Worm (Caenorhabditis elegans): Measurements from ENCODE around the gene F21A3.2.

F21A3.2 gene

ce11 chrV:15562541-15562940 lies 28.8 kb upstream of the F21A3.2 start:
- TF ChIP-seq unc-39 (tag; optimal IDR thresholded peaks at IDR 0.05) (no peak), ceh-82 (tag; optimal IDR thresholded peaks at IDR 0.05) (no peak), nfya-1 (tag; optimal IDR thresholded peaks at IDR 0.05; ENCODE audit: insufficient read depth) (peak; percentile 51)

ce11 chrV:15559729-15560128 lies 26.0 kb upstream of the F21A3.2 start:
- TF ChIP-seq elt-1 (tag; optimal IDR thresholded peaks at IDR 0.05), result peak; percentile 0
- TF ChIP-seq ceh-16 (tag; optimal IDR thresholded peaks at IDR 0.05), result no peak

- TF ChIP-seq jun-1 (tag; optimal IDR thresholded peaks at IDR 0.05) (no peak), nhr-12 (tag; optimal IDR thresholded peaks at IDR 0.05) (no peak), ceh-9 (tag; optimal IDR thresholded peaks at IDR 0.05) (no peak), nhr-67 (tag; optimal IDR thresholded peaks at IDR 0.05) (no peak), elt-3 (tag; optimal IDR thresholded peaks at IDR 0.05) (no peak)
Measured at ce11 chrV:15559047-15559446, 25.3 kb upstream of the F21A3.2 start, which contains the start of gene acr-18. Gene acr-18, minus strand, starts transcription at chrV:15559147.

ce11 chrV:15553869-15554268 lies 20.1 kb upstream of the F21A3.2 start:
- TF ChIP-seq nfya-1 (tag; optimal IDR thresholded peaks at IDR 0.05; ENCODE audit: insufficient read depth) (peak; percentile 38), hmg-11 (tag; optimal IDR thresholded peaks at IDR 0.05) (peak; percentile 43), nhr-43 (tag; optimal IDR thresholded peaks at IDR 0.05; ENCODE audit: poor library complexity, severe bottlenecking) (peak; percentile 20), pqm-1 (tag; optimal IDR thresholded peaks at IDR 0.05) (peak; percentile 16), elt-2 (tag; optimal IDR thresholded peaks at IDR 0.05) (peak; percentile 6), fkh-10 (GFP tag; optimal IDR thresholded peaks at IDR 0.05) (no peak), nhr-12 (tag; optimal IDR thresholded peaks at IDR 0.05) (no peak)

- TF ChIP-seq nfya-1 (tag; optimal IDR thresholded peaks at IDR 0.05; ENCODE audit: insufficient read depth) (peak; percentile 52), snpc-4 (tag; optimal IDR thresholded peaks at IDR 0.05) (peak; percentile 11), elt-2 (tag; optimal IDR thresholded peaks at IDR 0.05) (peak; percentile 26), skn-1 (tag; optimal IDR thresholded peaks at IDR 0.05) (peak; percentile 17), tbx-2 (tag; optimal IDR thresholded peaks at IDR 0.05) (peak; percentile 44), ZK546.5 (tag; optimal IDR thresholded peaks at IDR 0.05) (no peak), lin-39 (tag; optimal IDR thresholded peaks at IDR 0.05) (peak; percentile 25), pqm-1 (tag; optimal IDR thresholded peaks at IDR 0.05) (peak; percentile 10), ceh-28 (tag; optimal IDR thresholded peaks at IDR 0.05) (no peak), pha-4 (tag; optimal IDR thresholded peaks at IDR 0.05) (peak; percentile 44), aly-2 (tag; optimal IDR thresholded peaks at IDR 0.05) (no peak), nhr-12 (tag; optimal IDR thresholded peaks at IDR 0.05) (no peak), hmg-11 (tag; optimal IDR thresholded peaks at IDR 0.05) (peak; percentile 63), nhr-43 (tag; optimal IDR thresholded peaks at IDR 0.05; ENCODE audit: poor library complexity, severe bottlenecking) (peak; percentile 53)
Measured at ce11 chrV:15551642-15552041, 17.9 kb upstream of the F21A3.2 start.

ce11 chrV:15550408-15550807 lies 16.6 kb upstream of the F21A3.2 start:
- no peak for TF ChIP-seq jun-1 (tag; optimal IDR thresholded peaks at IDR 0.05)
- no peak for TF ChIP-seq fos-1 (tag; optimal IDR thresholded peaks at IDR 0.05)
- no peak for TF ChIP-seq egl-27 (tag; optimal IDR thresholded peaks at IDR 0.05)
- no peak for TF ChIP-seq nhr-237 (tag; optimal IDR thresholded peaks at IDR 0.05)
- no peak for TF ChIP-seq nfya-1 (tag; optimal IDR thresholded peaks at IDR 0.05; ENCODE audit: insufficient read depth)
- TF ChIP-seq tbx-2 (tag; optimal IDR thresholded peaks at IDR 0.05), result no peak
- TF ChIP-seq unc-39 (tag; optimal IDR thresholded peaks at IDR 0.05), result no peak
- no peak for TF ChIP-seq elt-2 (tag; optimal IDR thresholded peaks at IDR 0.05)
- TF ChIP-seq daf-12 (tag; optimal IDR thresholded peaks at IDR 0.05), result no peak
- no peak for TF ChIP-seq unc-62 (GFP tag; optimal IDR thresholded peaks at IDR 0.05)
- no peak for TF ChIP-seq nhr-12 (tag; optimal IDR thresholded peaks at IDR 0.05)

ce11 chrV:15547727-15548126 lies 14.0 kb upstream of the F21A3.2 start:
- TF ChIP-seq nhr-43 (tag; optimal IDR thresholded peaks at IDR 0.05; ENCODE audit: poor library complexity, severe bottlenecking), result peak; percentile 39
- TF ChIP-seq aly-2 (tag; optimal IDR thresholded peaks at IDR 0.05), result no peak
- TF ChIP-seq ZK546.5 (tag; optimal IDR thresholded peaks at IDR 0.05), result no peak

Measured in whole organism, L3 larva.